1 fruit fly cellular context compared by ENCODE assay signal in the genomic region with DNA sequence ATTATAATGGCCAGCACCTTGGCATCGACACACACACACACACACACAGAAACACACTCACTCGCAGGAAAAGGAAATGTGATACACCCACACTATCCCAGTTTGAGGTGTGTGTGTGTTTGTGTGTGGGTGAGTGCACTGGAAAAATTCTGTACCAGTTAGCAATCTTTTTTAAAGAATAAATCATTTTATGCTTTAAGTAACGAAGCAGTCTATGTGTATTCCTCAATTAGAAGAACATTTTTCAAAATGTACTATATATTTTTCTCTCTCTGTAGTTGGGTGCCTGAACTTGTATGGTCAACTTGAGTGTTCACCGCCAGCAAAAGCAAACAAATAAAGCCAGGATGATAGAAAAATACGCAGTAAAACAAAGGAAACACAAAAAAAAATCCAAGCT.
A peak's percentile ranks its signal among the peaks of the same experiment; 100 is the strongest.
TF ChIP-seq lines count a peak whose summit lies in the region.

No protein-coding gene starts in this region.

TF ChIP-seq in whole organism, embryonic, 481 proteins besides CTCF, POLR2A, EP300 and RAD21 (continued from another document):
- TF ChIP-seq CG15514 (GFP tag; optimal IDR thresholded peaks at IDR 0.05; lab: Kevin White, UChicago), result peak; percentile 4
- TF ChIP-seq ranshi (GFP tag; IDR thresholded peaks at IDR 0.05; lab: Robert Waterston, UW), result peak; percentile 37; the same call in 1 of the 2 replicates
- TF ChIP-seq CG12155 (GFP tag; optimal IDR thresholded peaks at IDR 0.05; lab: Kevin White, UChicago), result peak; percentile 8
- TF ChIP-seq dpn (GFP tag; optimal IDR thresholded peaks at IDR 0.05; lab: Kevin White, UChicago), result peak in 1 of 2 experiments; percentile 10
- peak; percentile 42; the same call in 1 of the 3 replicates for TF ChIP-seq CG7357 (GFP tag; IDR thresholded peaks at IDR 0.05; lab: Robert Waterston, UW)
- 0 out of 2 replicates have a peak, but pooled peaks have one; percentile 10 for TF ChIP-seq stc (GFP tag; IDR thresholded peaks at IDR 0.05; lab: Robert Waterston, UW)
- TF ChIP-seq CG5953 (GFP tag; IDR thresholded peaks at IDR 0.05; lab: Robert Waterston, UW), result peak; percentile 61
- no peak for TF ChIP-seq chinmo (GFP tag; IDR thresholded peaks at IDR 0.05; lab: Robert Waterston, UW; ENCODE audit: partially characterized antibody)
- 0 out of 3 replicates have a peak, but pooled peaks have one; percentile 23 for TF ChIP-seq dysf (GFP tag; IDR thresholded peaks at IDR 0.05; lab: Robert Waterston, UW)
- no peak for TF ChIP-seq CG3838 (GFP tag; optimal IDR thresholded peaks at IDR 0.05; lab: Kevin White, UChicago)
- TF ChIP-seq Oaz (GFP tag; IDR thresholded peaks at IDR 0.05; lab: Robert Waterston, UW), result no peak
- TF ChIP-seq Sox102F (GFP tag; optimal IDR thresholded peaks at IDR 0.05; lab: Kevin White, UChicago), result peak; percentile 26
- TF ChIP-seq cas (GFP tag; IDR thresholded peaks at IDR 0.05; lab: Robert Waterston, UW), result peak; percentile 36; the same call in 1 of the 2 replicates
- TF ChIP-seq sob (GFP tag; IDR thresholded peaks at IDR 0.05; lab: Robert Waterston, UW), result peak; percentile 15; the same call in 1 of the 2 replicates
- peak; percentile 62; the same call in 1 of the 2 replicates for TF ChIP-seq Atf6 (GFP tag; IDR thresholded peaks at IDR 0.05; lab: Robert Waterston, UW)
- TF ChIP-seq CG8388 (GFP tag; optimal IDR thresholded peaks at IDR 0.05; lab: Kevin White, UChicago), result no peak
- peak; percentile 57; the same call in 1 of the 2 replicates for TF ChIP-seq CG8765 (GFP tag; IDR thresholded peaks at IDR 0.05; lab: Robert Waterston, UW)
- TF ChIP-seq pan (optimal IDR thresholded peaks at IDR 0.05; lab: Kevin White, UChicago), result no peak
- peak in 1 of 2 experiments; percentile 55 for TF ChIP-seq pan (GFP tag; optimal IDR thresholded peaks at IDR 0.05 in 1 of 2, IDR thresholded peaks at IDR 0.05 in 1 of 2)
- no peak for TF ChIP-seq bbx (GFP tag; IDR thresholded peaks at IDR 0.05; lab: Robert Waterston, UW; ENCODE audit: partially characterized antibody)
- TF ChIP-seq CG12391 (tag; optimal IDR thresholded peaks at IDR 0.05; lab: Kevin White, UChicago), result peak; percentile 10
- TF ChIP-seq Ada2b (GFP tag; IDR thresholded peaks at IDR 0.05; lab: Robert Waterston, UW), result 0 out of 2 replicates have a peak, but pooled peaks have one; percentile 42
- peak; percentile 21 for TF ChIP-seq Fer3 (tag; optimal IDR thresholded peaks at IDR 0.05; lab: Kevin White, UChicago)
- TF ChIP-seq tx (GFP tag; optimal IDR thresholded peaks at IDR 0.05; lab: Kevin White, UChicago), result no peak
- no peak for TF ChIP-seq abd-A (tag; optimal IDR thresholded peaks at IDR 0.05; lab: Kevin White, UChicago)
- no peak for TF ChIP-seq CG8359 (GFP tag; optimal IDR thresholded peaks at IDR 0.05; lab: Kevin White, UChicago; ENCODE audit: borderline replicate concordance)
- no peak for TF ChIP-seq MTF-1 (GFP tag; optimal IDR thresholded peaks at IDR 0.05; lab: Kevin White, UChicago; ENCODE audit: borderline replicate concordance)
- TF ChIP-seq Meics (GFP tag; optimal IDR thresholded peaks at IDR 0.05; lab: Kevin White, UChicago), result peak; percentile 35
- TF ChIP-seq Dip3 (GFP tag; optimal IDR thresholded peaks at IDR 0.05; lab: Kevin White, UChicago), result no peak
- TF ChIP-seq Pdp1 (GFP tag; optimal IDR thresholded peaks at IDR 0.05; lab: Kevin White, UChicago), result peak in 1 of 2 experiments; percentile 9
- TF ChIP-seq CG17361 (GFP tag; IDR thresholded peaks at IDR 0.05; lab: Robert Waterston, UW), result 0 out of 3 replicates have a peak, but pooled peaks have one; percentile 21
- peak; percentile 8; the same call in 1 of the 2 replicates for TF ChIP-seq CG14014 (GFP tag; IDR thresholded peaks at IDR 0.05; lab: Robert Waterston, UW)
- TF ChIP-seq Fer1 (GFP tag; optimal IDR thresholded peaks at IDR 0.05; lab: Kevin White, UChicago), result peak; percentile 33
- TF ChIP-seq slbo (GFP tag; IDR thresholded peaks at IDR 0.05; lab: Robert Waterston, UW), result peak; percentile 52
- peak; percentile 42 for TF ChIP-seq CG11504 (tag; optimal IDR thresholded peaks at IDR 0.05; lab: Kevin White, UChicago)
- peak; percentile 65 for TF ChIP-seq sisA (GFP tag; IDR thresholded peaks at IDR 0.05; lab: Robert Waterston, UW)
- TF ChIP-seq CG2678 (tag; optimal IDR thresholded peaks at IDR 0.05; lab: Kevin White, UChicago), result peak; percentile 49
- peak; percentile 14 for TF ChIP-seq CG1603 (tag; optimal IDR thresholded peaks at IDR 0.05; lab: Kevin White, UChicago)
- no peak for TF ChIP-seq Eip74EF (GFP tag; optimal IDR thresholded peaks at IDR 0.05; lab: Kevin White, UChicago)
- no peak for TF ChIP-seq CG31388 (GFP tag; optimal IDR thresholded peaks at IDR 0.05; lab: Kevin White, UChicago)
- peak; percentile 45 for TF ChIP-seq gem (tag; optimal IDR thresholded peaks at IDR 0.05; lab: Kevin White, UChicago)
- TF ChIP-seq CG32532 (GFP tag; IDR thresholded peaks at IDR 0.05; lab: Robert Waterston, UW), result peak; percentile 64
- peak; percentile 33; the same call in 1 of the 3 replicates for TF ChIP-seq tgo (GFP tag; IDR thresholded peaks at IDR 0.05; lab: Robert Waterston, UW)
- peak; percentile 51 for TF ChIP-seq ara (GFP tag; IDR thresholded peaks at IDR 0.05; lab: Robert Waterston, UW)
